Fruit fly (Drosophila melanogaster) whole organism, embryonic: ENCODE data around the gene Traf-like.

Experiments used
- Atf3 ChIP-seq: fragments of 200-800 bp; sonication (Bioruptor generic); optimal IDR thresholded peaks from 3 replicates; lab custom pipeline; 2016; ENCODE audit warnings: missing biosample characterization, missing genetic modification characterization
- BtbVII ChIP-seq: fragments of 200-800 bp; sonication (Bioruptor generic); optimal IDR thresholded peaks from 3 replicates; lab custom pipeline; 2017; ENCODE audit warnings: missing biosample characterization, mild to moderate bottlenecking, missing genetic modification characterization
- CG10274 ChIP-seq: fragments of 200-800 bp; sonication (Bioruptor generic); optimal IDR thresholded peaks from 3 replicates; lab custom pipeline; 2017; ENCODE audit warnings: missing biosample characterization, mild to moderate bottlenecking, missing genetic modification characterization
- CG10565 ChIP-seq: fragments of 200-800 bp; sonication (Bioruptor generic); optimal IDR thresholded peaks from 3 replicates; lab custom pipeline; 2016; ENCODE audit warnings: missing biosample characterization, mild to moderate bottlenecking, missing genetic modification characterization
- CG10979 ChIP-seq: fragments of 200-800 bp; sonication (Bioruptor generic); optimal IDR thresholded peaks from 2 replicates; lab custom pipeline; 2018; ENCODE audit warnings: missing biosample characterization, mild to moderate bottlenecking, missing genetic modification characterization, moderate library complexity
- CG11085 ChIP-seq: fragments of 200-800 bp; sonication (Bioruptor generic); IDR thresholded peaks from 2 replicates; pipeline ENCODE4 v1.3.6; 2022; ENCODE audit warnings: missing biosample characterization, missing genetic modification characterization
- CG11247 ChIP-seq: fragments of 200-800 bp; sonication (Bioruptor generic); IDR thresholded peaks from 2 replicates; pipeline ENCODE4 v1.3.6; 2022; ENCODE audit warnings: missing biosample characterization, missing genetic modification characterization
- CG12071 ChIP-seq: fragments of 200-800 bp; sonication (Bioruptor generic); optimal IDR thresholded peaks from 3 replicates; lab custom pipeline; 2018; ENCODE audit warnings: missing biosample characterization, mild to moderate bottlenecking, missing genetic modification characterization
- CG12391 ChIP-seq: fragments of 200-800 bp; sonication (Bioruptor generic); optimal IDR thresholded peaks from 3 replicates; lab custom pipeline; 2018; ENCODE audit warnings: missing biosample characterization, mild to moderate bottlenecking, missing genetic modification characterization, moderate library complexity
- CG13775 ChIP-seq: fragments of 200-800 bp; sonication (Bioruptor generic); optimal IDR thresholded peaks from 3 replicates; lab custom pipeline; 2017; ENCODE audit warnings: missing biosample characterization, mild to moderate bottlenecking, missing genetic modification characterization
- CG15073 ChIP-seq: fragments of 200-800 bp; sonication (Bioruptor generic); optimal IDR thresholded peaks from 2 replicates; lab custom pipeline; 2016; ENCODE audit warnings: missing biosample characterization, missing genetic modification characterization
- CG1529 ChIP-seq: fragments of 200-800 bp; sonication (Bioruptor generic); optimal IDR thresholded peaks from 3 replicates; lab custom pipeline; 2018; ENCODE audit warnings: missing biosample characterization, missing genetic modification characterization
- CG17829 ChIP-seq: fragments of 200-800 bp; optimal IDR thresholded peaks from 2 replicates; lab custom pipeline; 2019; ENCODE audit warnings: missing biosample characterization, mild to moderate bottlenecking, missing genetic modification characterization, moderate library complexity
- CG2116 ChIP-seq: fragments of 200-800 bp; sonication (Bioruptor generic); optimal IDR thresholded peaks from 3 replicates; lab custom pipeline; 2018; ENCODE audit warnings: missing biosample characterization, mild to moderate bottlenecking, missing genetic modification characterization
- CG2120 ChIP-seq: fragments of 200-800 bp; sonication (Bioruptor generic); optimal IDR thresholded peaks from 3 replicates; lab custom pipeline; 2016; ENCODE audit warnings: missing biosample characterization, missing genetic modification characterization
- CG31365 ChIP-seq: fragments of 200-800 bp; sonication (Bioruptor generic); optimal IDR thresholded peaks from 2 replicates; lab custom pipeline; 2018; ENCODE audit warnings: missing biosample characterization, mild to moderate bottlenecking, missing genetic modification characterization
- CG34376 ChIP-seq: fragments of 200-800 bp; sonication (Bioruptor generic); optimal IDR thresholded peaks from 2 replicates; lab custom pipeline; 2018; ENCODE audit warnings: missing biosample characterization, mild to moderate bottlenecking, missing genetic modification characterization
- CG4707 ChIP-seq: fragments of 200-800 bp; sonication (Bioruptor generic); optimal IDR thresholded peaks from 2 replicates; lab custom pipeline; 2018; ENCODE audit warnings: missing biosample characterization, mild to moderate bottlenecking, missing genetic modification characterization, moderate library complexity
- CG8765 ChIP-seq: fragments of 200-800 bp; sonication (Bioruptor generic); IDR thresholded peaks from 2 replicates; pipeline ENCODE4 v1.3.6; 2022; ENCODE audit warnings: missing biosample characterization, missing genetic modification characterization
- Dek ChIP-seq: fragments of 200-800 bp; sonication (Bioruptor generic); optimal IDR thresholded peaks from 3 replicates; lab custom pipeline; 2019; ENCODE audit warnings: missing biosample characterization, mild to moderate bottlenecking, missing genetic modification characterization, moderate library complexity
- H15 ChIP-seq: fragments of 200-800 bp; sonication (Bioruptor generic); IDR thresholded peaks from 3 replicates; pipeline ENCODE4 v1.3.6; 2022; ENCODE audit warnings: missing biosample characterization, missing genetic modification characterization
- HHEX ChIP-seq: fragments of 200-800 bp; sonication (Bioruptor generic); optimal IDR thresholded peaks from 3 replicates; lab custom pipeline; 2017; ENCODE audit warnings: missing biosample characterization, mild to moderate bottlenecking, missing genetic modification characterization, missing genetic modification reagents
- Lhr ChIP-seq: fragments of 200-800 bp; sonication (Bioruptor generic); optimal IDR thresholded peaks from 3 replicates; lab custom pipeline; 2017; ENCODE audit warnings: mild to moderate bottlenecking, missing biosample characterization, missing genetic modification reagents, missing genetic modification characterization
- NfI ChIP-seq: fragments of 200-800 bp; sonication (Bioruptor generic); optimal IDR thresholded peaks from 3 replicates; lab custom pipeline; 2018; ENCODE audit warnings: missing biosample characterization, mild to moderate bottlenecking, missing genetic modification characterization, moderate library complexity
- PHDP ChIP-seq: fragments of 200-800 bp; sonication (Bioruptor generic); optimal IDR thresholded peaks from 3 replicates; lab custom pipeline; 2018; ENCODE audit warnings: missing biosample characterization, mild to moderate bottlenecking, missing genetic modification characterization, moderate library complexity
- Rfx ChIP-seq: fragments of 200-800 bp; sonication (Bioruptor generic); IDR thresholded peaks from 2 replicates; pipeline ENCODE4 v1.3.6; 2022; ENCODE audit warnings: missing biosample characterization, missing genetic modification characterization
- Sox100B ChIP-seq: fragments of 200-800 bp; sonication (Bioruptor generic); optimal IDR thresholded peaks from 3 replicates; lab custom pipeline; 2018; ENCODE audit warnings: missing biosample characterization, mild to moderate bottlenecking, missing genetic modification characterization
- cad ChIP-seq: fragments of >200 bp; optimal IDR thresholded peaks from 2 replicates; lab custom pipeline; 2017; ENCODE audit warnings: missing biosample characterization, missing genetic modification characterization
- chn ChIP-seq: fragments of 200-800 bp; sonication (Bioruptor generic); optimal IDR thresholded peaks from 2 replicates; lab custom pipeline; 2016; ENCODE audit warnings: missing biosample characterization, missing genetic modification characterization
- crol ChIP-seq: fragments of 200-800 bp; sonication (Bioruptor generic); IDR thresholded peaks from 2 replicates; pipeline ENCODE4 v1.3.6; 2022; ENCODE audit warnings: missing biosample characterization, missing genetic modification characterization
- dimm ChIP-seq: fragments of 200-800 bp; sonication (Bioruptor generic); IDR thresholded peaks from 2 replicates; pipeline ENCODE4 v1.3.6; 2022; ENCODE audit warnings: missing biosample characterization, missing genetic modification characterization
- dmrt11E ChIP-seq: fragments of 200-800 bp; sonication (Bioruptor generic); optimal IDR thresholded peaks from 3 replicates; lab custom pipeline; 2018; ENCODE audit warnings: missing biosample characterization, mild to moderate bottlenecking, missing genetic modification characterization, moderate library complexity
- dysf ChIP-seq: fragments of 200-800 bp; sonication (Bioruptor generic); IDR thresholded peaks from 3 replicates; pipeline ENCODE4 v1.3.6; 2022; ENCODE audit warnings: missing biosample characterization, missing genetic modification characterization
- ftz-f1 ChIP-seq: fragments of 200-800 bp; sonication (Bioruptor generic); optimal IDR thresholded peaks from 2 replicates; lab custom pipeline; 2016; ENCODE audit warnings: missing biosample characterization, missing genetic modification characterization
- h ChIP-seq: fragments of >200 bp; optimal IDR thresholded peaks from 2 replicates; lab custom pipeline; 2017
- hkb ChIP-seq, 2 experiments: fragments of 200-800 bp in 1 of 2; fragments of >200 bp in 1 of 2; sonication (Bioruptor generic) in 1 of 2; IDR thresholded peaks in 1 of 2; optimal IDR thresholded peaks in 1 of 2; 2 replicates each; pipeline versions ENCODE4 v1.3.6 to Lab custom; 2017 to 2022; ENCODE audit warnings: missing biosample characterization in 1 of 2, missing genetic modification characterization in 1 of 2
- ken ChIP-seq: fragments of 200-800 bp; sonication (Bioruptor generic); IDR thresholded peaks from 3 replicates; pipeline ENCODE4 v1.3.6; 2022; ENCODE audit warnings: missing biosample characterization, missing genetic modification characterization
- lab ChIP-seq: fragments of 200-800 bp; sonication (Bioruptor generic); optimal IDR thresholded peaks from 3 replicates; lab custom pipeline; 2017; ENCODE audit warnings: missing biosample characterization, missing genetic modification characterization, mild to moderate bottlenecking, moderate library complexity, missing genetic modification reagents
- lola ChIP-seq, 3 experiments: fragments of >200 bp in 2 of 3; fragments of 200-800 bp in 1 of 3; sonication (Bioruptor generic) in 1 of 3; optimal IDR thresholded peaks; 2 replicates each; lab custom pipeline; 2017 to 2019; ENCODE audit warnings: missing biosample characterization in 3 of 3, missing genetic modification characterization in 3 of 3, mild to moderate bottlenecking in 1 of 3, moderate library complexity in 1 of 3
- nerfin-2 ChIP-seq: fragments of 200-800 bp; sonication (Bioruptor generic); IDR thresholded peaks from 2 replicates; pipeline ENCODE4 v1.3.6; 2022; ENCODE audit warnings: missing biosample characterization, missing genetic modification characterization; ENCODE audit not compliant: partially characterized antibody
- nmo ChIP-seq: fragments of 200-800 bp; sonication (Bioruptor generic); optimal IDR thresholded peaks from 2 replicates; lab custom pipeline; 2018; ENCODE audit warnings: missing biosample characterization, mild to moderate bottlenecking, missing genetic modification characterization, moderate library complexity
- org-1 ChIP-seq: fragments of 200-800 bp; sonication (Bioruptor generic); optimal IDR thresholded peaks from 2 replicates; lab custom pipeline; 2017; ENCODE audit warnings: missing biosample characterization, missing genetic modification characterization
- peb ChIP-seq: fragments of 200-800 bp; sonication (Bioruptor generic); IDR thresholded peaks from 2 replicates; pipeline ENCODE4 v1.3.6; 2022; ENCODE audit warnings: missing biosample characterization, missing genetic modification characterization
- phol ChIP-seq: fragments of 200-800 bp; sonication (Bioruptor generic); optimal IDR thresholded peaks from 3 replicates; lab custom pipeline; 2018; ENCODE audit warnings: missing biosample characterization, mild to moderate bottlenecking, missing genetic modification characterization, moderate library complexity
- pzg ChIP-seq: fragments of 200-800 bp; sonication (Bioruptor generic); optimal IDR thresholded peaks from 3 replicates; lab custom pipeline; 2018; ENCODE audit warnings: missing biosample characterization, mild to moderate bottlenecking, missing genetic modification characterization, moderate library complexity
- row ChIP-seq: fragments of 200-800 bp; sonication (Bioruptor generic); IDR thresholded peaks from 3 replicates; pipeline ENCODE4 v1.3.6; 2022; ENCODE audit warnings: missing biosample characterization, missing genetic modification characterization
- sob ChIP-seq: fragments of 200-800 bp; sonication (Bioruptor generic); IDR thresholded peaks from 2 replicates; pipeline ENCODE4 v1.3.6; 2022; ENCODE audit warnings: missing biosample characterization, missing genetic modification characterization
- tap ChIP-seq: fragments of 200-800 bp; optimal IDR thresholded peaks from 3 replicates; lab custom pipeline; 2019; ENCODE audit warnings: missing biosample characterization, mild to moderate bottlenecking, missing genetic modification characterization, moderate library complexity
- twi ChIP-seq: fragments of 200-800 bp; optimal IDR thresholded peaks from 2 replicates; lab custom pipeline; 2019; ENCODE audit warnings: missing biosample characterization, mild to moderate bottlenecking, missing genetic modification characterization, moderate library complexity
- unc-4 ChIP-seq: fragments of 200-800 bp; sonication (Bioruptor generic); IDR thresholded peaks from 2 replicates; pipeline ENCODE4 v1.3.6; 2022; ENCODE audit warnings: missing biosample characterization, missing genetic modification characterization; ENCODE audit not compliant: partially characterized antibody

Gene Traf-like

DNA sequence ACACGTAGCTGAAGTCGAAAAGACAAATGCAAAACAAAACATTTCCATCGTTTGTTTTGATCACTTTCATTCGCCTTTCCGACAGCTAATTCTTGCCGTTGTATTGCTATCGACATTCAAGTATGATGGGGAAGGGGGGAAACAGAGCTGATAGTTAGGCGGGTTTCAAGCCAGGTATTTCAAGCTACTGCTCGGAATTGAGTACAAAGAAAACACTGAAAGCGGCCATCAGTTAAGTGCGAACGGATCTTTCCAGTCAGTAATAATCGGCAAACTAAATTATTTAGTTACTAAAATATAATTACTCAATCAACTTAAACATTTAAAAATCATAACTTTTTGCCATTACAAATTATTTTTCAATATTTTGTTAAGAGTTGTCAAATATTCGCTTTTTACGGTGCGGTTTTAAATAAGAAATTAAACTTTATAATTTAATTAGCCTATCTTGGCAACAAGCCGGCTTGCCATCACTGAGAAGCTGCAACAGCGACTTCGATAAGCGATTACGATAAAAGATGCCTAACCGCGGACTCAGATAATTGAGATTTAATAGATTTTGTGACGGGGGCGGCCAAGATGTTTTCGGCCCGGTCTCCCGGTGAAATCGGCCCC is 13.0 kb downstream of the Traf-like start (continued):
- TF ChIP-seq BtbVII (GFP tag; lab: Kevin White, UChicago), result no peak
- no peak for TF ChIP-seq cad (GFP tag; lab: Kevin White, UChicago)
- no peak for TF ChIP-seq CG12071 (GFP tag; lab: Kevin White, UChicago)
- no peak for TF ChIP-seq CG10565 (GFP tag; lab: Kevin White, UChicago)
- TF ChIP-seq tap (tag; lab: Kevin White, UChicago), result no peak
- 0 out of 2 replicates have a peak, but pooled peaks have one; percentile 9 for TF ChIP-seq Rfx
- TF ChIP-seq CG34376 (GFP tag; lab: Kevin White, UChicago), result peak; percentile 2
- TF ChIP-seq CG13775 (GFP tag; lab: Kevin White, UChicago), result peak; percentile 16
- TF ChIP-seq lola (GFP tag; optimal IDR thresholded peaks at IDR 0.05; lab: Kevin White, UChicago), result peak in 1 of 3 experiments; percentile 21
- peak; percentile 75 for TF ChIP-seq row (GFP tag; lab: Robert Waterston, UW)
- TF ChIP-seq pzg (GFP tag; lab: Kevin White, UChicago), result no peak
- no peak for TF ChIP-seq CG11247 (GFP tag; lab: Robert Waterston, UW)
- TF ChIP-seq phol (tag; lab: Kevin White, UChicago), result peak; percentile 22
- TF ChIP-seq CG10979, result peak; percentile 14
- 0 out of 3 replicates have a peak, but pooled peaks have one; percentile 15 for TF ChIP-seq dysf (GFP tag; lab: Robert Waterston, UW)
- TF ChIP-seq Atf3 (GFP tag; lab: Kevin White, UChicago), result no peak
- peak; percentile 8 for TF ChIP-seq CG2120 (GFP tag; lab: Kevin White, UChicago)
- TF ChIP-seq CG11085 (GFP tag; lab: Robert Waterston, UW), result no peak
- TF ChIP-seq crol (GFP tag; lab: Robert Waterston, UW), result peak; percentile 54; the same call in 1 of the 2 replicates
- TF ChIP-seq CG10274, result no peak
- no peak for TF ChIP-seq CG1529 (GFP tag; lab: Kevin White, UChicago)
- no peak for TF ChIP-seq CG8765
- no peak for TF ChIP-seq dimm (GFP tag; lab: Robert Waterston, UW)
- TF ChIP-seq PHDP (tag; lab: Kevin White, UChicago), result no peak
- TF ChIP-seq CG31365 (tag; lab: Kevin White, UChicago), result no peak
- no peak for TF ChIP-seq HHEX (GFP tag; lab: Kevin White, UChicago)
- no peak for TF ChIP-seq unc-4 (GFP tag; lab: Robert Waterston, UW)
- no peak for TF ChIP-seq twi (tag; lab: Kevin White, UChicago)
- peak; percentile 37 for TF ChIP-seq dmrt11E
- TF ChIP-seq sob, result no peak
- no peak for TF ChIP-seq NfI
- no peak for TF ChIP-seq org-1 (GFP tag; lab: Kevin White, UChicago)
- TF ChIP-seq nerfin-2 (GFP tag; lab: Robert Waterston, UW), result no peak
- peak; percentile 34 for TF ChIP-seq CG17829
- no peak for TF ChIP-seq H15 (GFP tag; lab: Robert Waterston, UW)
- no peak for TF ChIP-seq ftz-f1 (GFP tag; lab: Kevin White, UChicago)
- no peak for TF ChIP-seq Dek (tag; lab: Kevin White, UChicago)
- TF ChIP-seq hkb (optimal IDR thresholded peaks at IDR 0.05; lab: Kevin White, UChicago), result no peak
- TF ChIP-seq hkb (GFP tag; IDR thresholded peaks at IDR 0.05; lab: Robert Waterston, UW), result no peak
- TF ChIP-seq peb (GFP tag; lab: Robert Waterston, UW), result no peak
- no peak for TF ChIP-seq ken (GFP tag; lab: Robert Waterston, UW)
- TF ChIP-seq nmo, result peak; percentile 18
- TF ChIP-seq Sox100B (GFP tag; lab: Kevin White, UChicago), result no peak
- TF ChIP-seq h, result no peak
- TF ChIP-seq chn (GFP tag; lab: Kevin White, UChicago), result no peak
- TF ChIP-seq lab (GFP tag; lab: Kevin White, UChicago), result no peak
- no peak for TF ChIP-seq Lhr (GFP tag; lab: Kevin White, UChicago)
- TF ChIP-seq CG12391, result peak; percentile 51
- TF ChIP-seq CG4707 (GFP tag; lab: Kevin White, UChicago), result no peak
- TF ChIP-seq CG15073 (GFP tag; lab: Kevin White, UChicago), result no peak
- TF ChIP-seq CG2116 (GFP tag; lab: Kevin White, UChicago), result peak; percentile 25
